Worm (Caenorhabditis elegans) whole organism, L1 larva: Measurements from ENCODE around the gene T28A11.17.

Experiments
- C34B4.2 ChIP-seq: sonication (generic microtip); optimal IDR thresholded peaks from 2 replicates; lab custom pipeline; 2017; ENCODE audit warnings: mild to moderate bottlenecking, missing genetic modification characterization, missing compliant biosample characterization
- F16B12.6 ChIP-seq: fragments of 150-350 bp; optimal IDR thresholded peaks from 2 replicates; lab custom pipeline; 2014; ENCODE audit warnings: missing biosample characterization, missing genetic modification characterization
- Y116A8C.19 ChIP-seq: sonication (generic microtip); optimal IDR thresholded peaks from 2 replicates; lab custom pipeline; 2016; ENCODE audit warnings: missing compliant biosample characterization, missing genetic modification characterization, borderline replicate concordance
- aha-1 ChIP-seq: fragments of 150-350 bp; optimal IDR thresholded peaks from 2 replicates; lab custom pipeline; 2014; ENCODE audit warnings: missing biosample characterization, missing genetic modification characterization
- aly-2 ChIP-seq: fragments of 150-350 bp; optimal IDR thresholded peaks from 2 replicates; lab custom pipeline; 2014; ENCODE audit warnings: missing biosample characterization, missing genetic modification characterization
- ama-1 ChIP-seq: fragments of 150-350 bp; optimal IDR thresholded peaks from 2 replicates; lab custom pipeline; 2014
- ceh-63 ChIP-seq: fragments of 200-800 bp; sonication (Bioruptor generic); optimal IDR thresholded peaks from 2 replicates; lab custom pipeline; 2018; ENCODE audit warnings: mild to moderate bottlenecking, missing genetic modification characterization, missing compliant biosample characterization
- ceh-8 ChIP-seq: fragments of 200-800 bp; sonication (Bioruptor generic); optimal IDR thresholded peaks from 2 replicates; lab custom pipeline; 2018; ENCODE audit warnings: mild to moderate bottlenecking, missing genetic modification characterization, moderate library complexity, missing compliant biosample characterization
- ceh-82 ChIP-seq, 3 experiments: fragments of 150-350 bp in 1 of 3; sonication (generic microtip) in 2 of 3; optimal IDR thresholded peaks; 2 replicates each; lab custom pipeline; 2014 to 2017; ENCODE audit warnings: missing biosample characterization in 3 of 3, missing genetic modification characterization in 3 of 3
- ceh-88 ChIP-seq: fragments of 200-800 bp; sonication (Bioruptor generic); IDR thresholded peaks from 2 replicates; pipeline ENCODE4 v1.3.6; 2022; ENCODE audit warnings: missing genetic modification characterization, missing compliant biosample characterization
- ces-1 ChIP-seq: fragments of 150-350 bp; optimal IDR thresholded peaks from 2 replicates; lab custom pipeline; 2014; ENCODE audit warnings: missing biosample characterization, missing genetic modification reagents, missing genetic modification characterization
- dpl-1 ChIP-seq, 3 experiments: fragments of 150-350 bp in 2 of 3; sonication (generic microtip) in 1 of 3; optimal IDR thresholded peaks; 2 replicates each; lab custom pipeline; 2014 to 2017; ENCODE audit warnings: missing biosample characterization in 3 of 3, missing genetic modification characterization in 3 of 3, missing genetic modification reagents in 3 of 3
- efl-1 ChIP-seq, 4 experiments: fragments of 150-350 bp; optimal IDR thresholded peaks in 3 of 4; peaks in 1 of 4; 1 replicate in 1 of 4; 2 replicates in 3 of 4; lab custom pipeline; 2014; ENCODE audit warnings: missing biosample characterization in 2 of 4, missing genetic modification characterization in 2 of 4, missing genetic modification reagents in 2 of 4
- efl-3 ChIP-seq: fragments of 200-800 bp; sonication (Bioruptor generic); optimal IDR thresholded peaks from 2 replicates; lab custom pipeline; 2018; ENCODE audit warnings: mild to moderate bottlenecking, missing genetic modification characterization, missing compliant biosample characterization
- elt-2 ChIP-seq: sonication (generic microtip); optimal IDR thresholded peaks from 2 replicates; lab custom pipeline; 2016; ENCODE audit warnings: missing genetic modification characterization, mild to moderate bottlenecking, inconsistent platforms, missing compliant biosample characterization, missing genetic modification reagents
- elt-3 ChIP-seq, 6 experiments: fragments of 150-350 bp in 1 of 6; sonication (generic microtip); optimal IDR thresholded peaks; 2 replicates each; lab custom pipeline; 2017 to 2018; ENCODE audit warnings: missing biosample characterization in 6 of 6, missing genetic modification characterization in 6 of 6, inconsistent platforms in 1 of 6
- ets-5 ChIP-seq: fragments of 200-800 bp; sonication (Bioruptor generic); IDR thresholded peaks from 2 replicates; pipeline ENCODE4 v1.3.6; 2022; ENCODE audit warnings: missing genetic modification characterization, missing compliant biosample characterization
- fkh-10 ChIP-seq: sonication (generic microtip); optimal IDR thresholded peaks from 2 replicates; lab custom pipeline; 2017; ENCODE audit warnings: missing biosample characterization, missing genetic modification reagents, missing genetic modification characterization
- fkh-4 ChIP-seq: sonication (generic microtip); optimal IDR thresholded peaks from 2 replicates; lab custom pipeline; 2016; ENCODE audit warnings: missing compliant biosample characterization, missing genetic modification characterization, borderline replicate concordance
- fkh-8 ChIP-seq: sonication (generic microtip); optimal IDR thresholded peaks from 2 replicates; lab custom pipeline; 2016; ENCODE audit warnings: mild to moderate bottlenecking, missing genetic modification characterization, missing compliant biosample characterization
- hlh-17 ChIP-seq: fragments of 200-800 bp; sonication (Bioruptor generic); optimal IDR thresholded peaks from 2 replicates; lab custom pipeline; 2018; ENCODE audit warnings: missing genetic modification characterization, mild to moderate bottlenecking, missing compliant biosample characterization, moderate library complexity, borderline replicate concordance
- hpl-2 ChIP-seq: fragments of 150-350 bp; optimal IDR thresholded peaks from 2 replicates; lab custom pipeline; 2014; ENCODE audit warnings: missing biosample characterization, missing genetic modification reagents, missing genetic modification characterization
- irx-1 ChIP-seq: sonication (generic microtip); optimal IDR thresholded peaks from 2 replicates; lab custom pipeline; 2016; ENCODE audit warnings: missing genetic modification characterization, missing compliant biosample characterization
- isw-1 ChIP-seq: fragments of 200-800 bp; sonication (Bioruptor generic); IDR thresholded peaks from 2 replicates; pipeline ENCODE4 v1.3.6; 2022; ENCODE audit warnings: missing genetic modification characterization, missing compliant biosample characterization
- lin-15B ChIP-seq: fragments of 150-350 bp; sonication (generic microtip); optimal IDR thresholded peaks from 3 replicates; lab custom pipeline; 2014; ENCODE audit warnings: missing biosample characterization, missing genetic modification characterization
- lin-39 ChIP-seq: fragments of 150-350 bp; optimal IDR thresholded peaks from 2 replicates; lab custom pipeline; 2014; ENCODE audit warnings: missing biosample characterization, missing genetic modification reagents, missing genetic modification characterization
- lsy-2 ChIP-seq, 2 experiments: fragments of 150-350 bp; optimal IDR thresholded peaks; 2 replicates each; lab custom pipeline; 2014; ENCODE audit warnings: missing biosample characterization in 2 of 2, missing genetic modification characterization in 2 of 2
- mdl-1 ChIP-seq, 2 experiments: fragments of 150-350 bp; optimal IDR thresholded peaks; 2 replicates each; lab custom pipeline; 2014 to 2017; ENCODE audit warnings: missing biosample characterization in 2 of 2, missing genetic modification characterization in 2 of 2, inconsistent platforms in 1 of 2
- nhr-19 ChIP-seq: fragments of 200-800 bp; sonication (Bioruptor generic); conservative IDR thresholded peaks from 2 replicates; pipeline ENCODE4 v1.3.6; 2022; ENCODE audit warnings: missing genetic modification characterization, missing compliant biosample characterization
- nhr-20 ChIP-seq: sonication (generic microtip); optimal IDR thresholded peaks from 2 replicates; lab custom pipeline; 2016; ENCODE audit warnings: mild to moderate bottlenecking, missing genetic modification characterization, missing compliant biosample characterization
- nhr-28 ChIP-seq: fragments of 150-350 bp; optimal IDR thresholded peaks from 2 replicates; lab custom pipeline; 2014; ENCODE audit warnings: missing biosample characterization, missing genetic modification characterization
- pag-3 ChIP-seq: sonication (generic microtip); optimal IDR thresholded peaks from 2 replicates; lab custom pipeline; 2017; ENCODE audit warnings: missing genetic modification characterization, mild to moderate bottlenecking, missing compliant biosample characterization, antibody characterized with exemption, borderline replicate concordance; ENCODE audit not compliant: insufficient read depth
- pax-3 ChIP-seq: fragments of 200-800 bp; sonication (Bioruptor generic); optimal IDR thresholded peaks from 2 replicates; lab custom pipeline; 2018; ENCODE audit warnings: mild to moderate bottlenecking, missing genetic modification characterization, moderate library complexity, missing compliant biosample characterization
- pqm-1 ChIP-seq: sonication (generic microtip); optimal IDR thresholded peaks from 3 replicates; lab custom pipeline; 2017; ENCODE audit warnings: missing biosample characterization, missing genetic modification characterization
- skn-1 ChIP-seq: fragments of 150-350 bp; optimal IDR thresholded peaks from 2 replicates; lab custom pipeline; 2014; ENCODE audit warnings: missing biosample characterization, missing genetic modification characterization
- snu-23 ChIP-seq: sonication (generic microtip); optimal IDR thresholded peaks from 2 replicates; lab custom pipeline; 2016; ENCODE audit warnings: missing genetic modification characterization, missing compliant biosample characterization
- vab-15 ChIP-seq: sonication (generic microtip); optimal IDR thresholded peaks from 2 replicates; lab custom pipeline; 2017; ENCODE audit warnings: missing genotype, mild to moderate bottlenecking, missing genetic modification characterization, missing compliant biosample characterization

The T28A11.17 gene

ce11 chrV:3297764-3298163 is 31.7 kb upstream of the T28A11.17 start, which contains the start of gene srx-122:
Gene srx-122, minus strand, starts transcription at chrV:3297864.
- TF ChIP-seq isw-1 (no peak), F16B12.6 (no peak), skn-1 (tag; lab: Kevin White, UChicago) (no peak), hlh-17 (GFP tag; lab: Kevin White, UChicago) (no peak), aha-1 (tag; lab: Kevin White, UChicago) (no peak), fkh-8 (tag; lab: Kevin White, UChicago) (no peak), hpl-2 (GFP tag; lab: Kevin White, UChicago) (no peak), efl-1 (optimal IDR thresholded peaks at IDR 0.05; lab: Kevin White, UChicago) (no peak), efl-1 (GFP tag; optimal IDR thresholded peaks at IDR 0.05 in 1 of 2; lab: Kevin White, UChicago) (no peak), ama-1 (lab: Kevin White, UChicago) (no peak)

ce11 chrV:3295368-3295767 is 29.3 kb upstream of the T28A11.17 start:
- TF ChIP-seq lin-39 (no peak), vab-15 (no peak), pqm-1 (tag; lab: Kevin White, UChicago) (no peak), pag-3 (tag; lab: Kevin White, UChicago) (no peak), ceh-82 (tag; optimal IDR thresholded peaks at IDR 0.05; lab: Kevin White, UChicago) (no peak), mdl-1 (tag; optimal IDR thresholded peaks at IDR 0.05; lab: Kevin White, UChicago) (no peak), fkh-4 (tag; lab: Kevin White, UChicago) (no peak), efl-1 (optimal IDR thresholded peaks at IDR 0.05; lab: Kevin White, UChicago) (no peak), efl-1 (GFP tag; optimal IDR thresholded peaks at IDR 0.05 in 1 of 2; lab: Kevin White, UChicago) (no peak), pax-3 (tag; lab: Kevin White, UChicago) (no peak), ceh-88 (GFP tag; lab: Robert Waterston, UW) (no peak), nhr-20 (tag; lab: Kevin White, UChicago) (no peak), ceh-8 (no peak), hpl-2 (GFP tag; lab: Kevin White, UChicago) (no peak), irx-1 (tag; lab: Kevin White, UChicago) (no peak), ceh-63 (GFP tag; lab: Kevin White, UChicago) (no peak), lin-15B (tag; lab: Kevin White, UChicago) (no peak)

- TF ChIP-seq ces-1 (no peak), dpl-1 (GFP tag; optimal IDR thresholded peaks at IDR 0.05; lab: Kevin White, UChicago) (no peak), ceh-82 (tag; optimal IDR thresholded peaks at IDR 0.05; lab: Kevin White, UChicago) (no peak), ets-5 (GFP tag; lab: Robert Waterston, UW) (no peak), fkh-10 (no peak)
- TF ChIP-seq, all 84 proteins: peak for 0
These were observed 23.2 kb upstream of the T28A11.17 start, which contains the start of gene F35F10.6 for ce11 chrV:3289267-3289666. Gene F35F10.6, minus strand, starts transcription at chrV:3289367.

- no peak for TF ChIP-seq lin-39
- TF ChIP-seq efl-3, result no peak
- no peak for TF ChIP-seq elt-3 (tag; optimal IDR thresholded peaks at IDR 0.05; lab: Kevin White, UChicago)
- no peak for TF ChIP-seq snu-23
- TF ChIP-seq fkh-8 (tag; lab: Kevin White, UChicago), result no peak
- no peak for TF ChIP-seq fkh-4 (tag; lab: Kevin White, UChicago)
- no peak for TF ChIP-seq nhr-28 (tag; lab: Kevin White, UChicago)
These were observed 22.0 kb upstream of the T28A11.17 start for ce11 chrV:3288134-3288533.

- TF ChIP-seq C34B4.2 (tag; lab: Kevin White, UChicago), result no peak
- TF ChIP-seq lsy-2 (tag; optimal IDR thresholded peaks at IDR 0.05; lab: Kevin White, UChicago), result no peak
- no peak for TF ChIP-seq dpl-1 (GFP tag; optimal IDR thresholded peaks at IDR 0.05; lab: Kevin White, UChicago)
- no peak for TF ChIP-seq lin-15B (tag; lab: Kevin White, UChicago)
- TF ChIP-seq irx-1 (tag; lab: Kevin White, UChicago), result no peak
- TF ChIP-seq nhr-19 (GFP tag; lab: Robert Waterston, UW), result no peak
- TF ChIP-seq aha-1 (tag; lab: Kevin White, UChicago), result no peak
- no peak for TF ChIP-seq aly-2 (tag; lab: Kevin White, UChicago)
- no peak for TF ChIP-seq F16B12.6
- no peak for TF ChIP-seq Y116A8C.19 (tag; lab: Kevin White, UChicago)
- no peak for TF ChIP-seq elt-2 (tag; lab: Kevin White, UChicago)
- TF ChIP-seq efl-3, result no peak
- no peak for TF ChIP-seq fkh-8 (tag; lab: Kevin White, UChicago)
These were observed 21.2 kb upstream of the T28A11.17 start, which contains the start of gene F35F10.7 for ce11 chrV:3287330-3287729. Gene F35F10.7, minus strand, starts transcription at chrV:3287430.
